Fruit fly (Drosophila melanogaster) whole organism, adult: Measurements from ENCODE around the gene janA.

Source experiments
- CG11617 ChIP-seq: fragments of 200-800 bp; sonication (Bioruptor generic); optimal IDR thresholded peaks from 2 replicates; lab custom pipeline; 2017; ENCODE audit warnings: mild to moderate bottlenecking, missing biosample characterization, missing genetic modification reagents, missing genetic modification characterization
- CG12768 ChIP-seq: fragments of 200-800 bp; sonication (Bioruptor generic); optimal IDR thresholded peaks from 2 replicates; lab custom pipeline; 2017; ENCODE audit warnings: missing biosample characterization, missing genetic modification characterization, mild to moderate bottlenecking, moderate library complexity, missing genetic modification reagents
- CG14711 ChIP-seq: fragments of 200-800 bp; sonication (Bioruptor generic); optimal IDR thresholded peaks from 2 replicates; lab custom pipeline; 2018; ENCODE audit warnings: missing biosample characterization, mild to moderate bottlenecking, missing genetic modification characterization, moderate library complexity
- CG1620 ChIP-seq: fragments of 200-800 bp; sonication (Bioruptor generic); optimal IDR thresholded peaks from 2 replicates; lab custom pipeline; 2016; ENCODE audit warnings: missing biosample characterization, missing genetic modification characterization
- CG33017 ChIP-seq: fragments of 200-800 bp; sonication (Bioruptor generic); optimal IDR thresholded peaks from 2 replicates; lab custom pipeline; 2018; ENCODE audit warnings: missing biosample characterization, mild to moderate bottlenecking, missing genetic modification characterization, moderate library complexity
- CG5204 ChIP-seq: fragments of 200-800 bp; sonication (Bioruptor generic); optimal IDR thresholded peaks from 2 replicates; lab custom pipeline; 2016; ENCODE audit warnings: missing biosample characterization, missing genetic modification characterization
- CG7045 ChIP-seq: fragments of 200-800 bp; sonication (Bioruptor generic); optimal IDR thresholded peaks from 2 replicates; lab custom pipeline; 2017; ENCODE audit warnings: missing biosample characterization, mild to moderate bottlenecking, missing genetic modification characterization
- Hr96 ChIP-seq: fragments of 200-800 bp; sonication (Bioruptor generic); optimal IDR thresholded peaks from 2 replicates; lab custom pipeline; 2016; ENCODE audit warnings: missing biosample characterization, missing genetic modification characterization
- bab1 ChIP-seq: fragments of 200-800 bp; sonication (Bioruptor generic); optimal IDR thresholded peaks from 3 replicates; lab custom pipeline; 2019; ENCODE audit warnings: missing biosample characterization, mild to moderate bottlenecking, missing genetic modification characterization, moderate library complexity
- cic ChIP-seq: fragments of 200-800 bp; sonication (Bioruptor generic); optimal IDR thresholded peaks from 2 replicates; lab custom pipeline; 2017; ENCODE audit warnings: missing biosample characterization, mild to moderate bottlenecking, missing genetic modification characterization, moderate library complexity
- cnc ChIP-seq, 2 experiments: fragments of >200 bp; optimal IDR thresholded peaks; 2 replicates each; lab custom pipeline; 2017
- kay ChIP-seq: fragments of 200-800 bp; sonication (Bioruptor generic); peaks from one replicate; lab custom pipeline; 2016; ENCODE audit warnings: missing biosample characterization, missing genetic modification characterization, borderline replicate concordance
- tj ChIP-seq: fragments of 200-800 bp; sonication (Bioruptor generic); optimal IDR thresholded peaks from 3 replicates; lab custom pipeline; 2017; ENCODE audit warnings: missing biosample characterization, mild to moderate bottlenecking, missing genetic modification characterization, moderate library complexity
- toe ChIP-seq: fragments of 200-800 bp; sonication (Bioruptor generic); optimal IDR thresholded peaks from 2 replicates; lab custom pipeline; 2016; ENCODE audit warnings: missing biosample characterization, missing genetic modification characterization

- no peak for TF ChIP-seq kay (GFP tag; lab: Kevin White, UChicago)
- TF ChIP-seq bab1 (GFP tag; lab: Kevin White, UChicago): no peak
- TF ChIP-seq CG14711: no peak
- no peak for TF ChIP-seq tj
- TF ChIP-seq CG12768 (GFP tag; lab: Kevin White, UChicago): no peak
- TF ChIP-seq Hr96 (GFP tag; lab: Kevin White, UChicago): no peak
- no peak for TF ChIP-seq CG1620 (GFP tag; lab: Kevin White, UChicago)
- TF ChIP-seq cic (GFP tag; lab: Kevin White, UChicago): no peak
- no peak for TF ChIP-seq CG7045 (GFP tag; lab: Kevin White, UChicago)
- no peak for TF ChIP-seq CG33017
- no peak for TF ChIP-seq toe (GFP tag; lab: Kevin White, UChicago)
- no peak for TF ChIP-seq cnc (optimal IDR thresholded peaks at IDR 0.05; lab: Kevin White, UChicago)
- TF ChIP-seq CG11617: no peak
- no peak for TF ChIP-seq CG5204 (GFP tag; lab: Kevin White, UChicago)
Observed at dm6 chr3R:30000286-30000685, 39.0 kb downstream of the janA start, which contains the start of gene Tace.
